Fruit fly (Drosophila melanogaster): ENCODE results near the gene CG34011.

dm6 chr2L:5740740-5741139, 24.2 kb downstream of the CG34011 start:
- no peak for TF ChIP-seq CG9705 (GFP tag; optimal IDR thresholded peaks at IDR 0.05)
- TF ChIP-seq h (GFP tag; optimal IDR thresholded peaks at IDR 0.05): no peak
- no peak for TF ChIP-seq brk (GFP tag; optimal IDR thresholded peaks at IDR 0.05)
- TF ChIP-seq lola (GFP tag; optimal IDR thresholded peaks at IDR 0.05): no peak
- no peak for TF ChIP-seq pan (optimal IDR thresholded peaks at IDR 0.05)
- no peak for TF ChIP-seq GATAd (GFP tag; optimal IDR thresholded peaks at IDR 0.05)
- TF ChIP-seq sage (GFP tag; optimal IDR thresholded peaks at IDR 0.05): no peak
- no peak for TF ChIP-seq CG32264 (GFP tag; optimal IDR thresholded peaks at IDR 0.05)
- no peak for TF ChIP-seq Vsx2 (GFP tag; optimal IDR thresholded peaks at IDR 0.05; ENCODE audit: partially characterized antibody)
- no peak for TF ChIP-seq dsf (GFP tag; optimal IDR thresholded peaks at IDR 0.05; ENCODE audit: borderline replicate concordance)
- TF ChIP-seq psq (GFP tag; optimal IDR thresholded peaks at IDR 0.05): no peak
- no peak for TF ChIP-seq Sp1 (GFP tag; optimal IDR thresholded peaks at IDR 0.05)
- no peak for TF ChIP-seq CrebA (GFP tag; optimal IDR thresholded peaks at IDR 0.05; ENCODE audit: borderline replicate concordance)
